Fruit fly (Drosophila melanogaster): ENCODE data around the gene CG7420.

CG7420 gene

dm6 chr2L:1462136-1462535 is 40.6 kb downstream of the CG7420 start (continued):
- TF ChIP-seq lmd (GFP tag; IDR thresholded peaks at IDR 0.05) (peak; percentile 57; the same call in 1 of the 2 replicates), trem (tag; optimal IDR thresholded peaks at IDR 0.05) (peak; percentile 28), CoRest (tag; optimal IDR thresholded peaks at IDR 0.05) (peak; percentile 31), hbn (GFP tag; IDR thresholded peaks at IDR 0.05; ENCODE audit: partially characterized antibody) (peak; percentile 74), CG11504 (tag; optimal IDR thresholded peaks at IDR 0.05) (peak; percentile 25), Hey (tag; optimal IDR thresholded peaks at IDR 0.05) (no peak), Side (GFP tag; optimal IDR thresholded peaks at IDR 0.05) (peak; percentile 11), bsh (GFP tag; optimal IDR thresholded peaks at IDR 0.05) (peak in 1 of 2 experiments; percentile 62), CG6689 (GFP tag; IDR thresholded peaks at IDR 0.05) (peak; percentile 72), pho (GFP tag; optimal IDR thresholded peaks at IDR 0.05) (no peak), CG4424 (GFP tag; optimal IDR thresholded peaks at IDR 0.05) (peak; percentile 22), CG10543 (GFP tag; optimal IDR thresholded peaks at IDR 0.05) (no peak), YL-1 (GFP tag; optimal IDR thresholded peaks at IDR 0.05) (no peak), Taf1 (GFP tag; IDR thresholded peaks at IDR 0.05) (no peak), CG9797 (GFP tag; optimal IDR thresholded peaks at IDR 0.05) (no peak), Scr (GFP tag; IDR thresholded peaks at IDR 0.05; ENCODE audit: partially characterized antibody) (peak; percentile 89), BtbVII (GFP tag; optimal IDR thresholded peaks at IDR 0.05) (no peak), Stat92E (GFP tag; optimal IDR thresholded peaks at IDR 0.05) (no peak), CG34422 (GFP tag; IDR thresholded peaks at IDR 0.05) (0 out of 3 replicates have a peak, but pooled peaks have one; percentile 58), CG10462 (GFP tag; optimal IDR thresholded peaks at IDR 0.05) (peak; percentile 43), Fer3 (tag; optimal IDR thresholded peaks at IDR 0.05) (no peak), chinmo (GFP tag; IDR thresholded peaks at IDR 0.05; ENCODE audit: partially characterized antibody) (no peak), trh (GFP tag; optimal IDR thresholded peaks at IDR 0.05) (peak; percentile 17), pita (GFP tag; optimal IDR thresholded peaks at IDR 0.05) (no peak), ac (GFP tag; optimal IDR thresholded peaks at IDR 0.05) (no peak), CG13123 (GFP tag; optimal IDR thresholded peaks at IDR 0.05) (no peak), Jarid2 (GFP tag; optimal IDR thresholded peaks at IDR 0.05) (no peak), Ravus (GFP tag; IDR thresholded peaks at IDR 0.05) (no peak), zen (tag; optimal IDR thresholded peaks at IDR 0.05) (peak; percentile 24), NFAT (GFP tag; IDR thresholded peaks at IDR 0.05) (no peak), CG6175 (GFP tag; IDR thresholded peaks at IDR 0.05) (no peak), CG9817 (tag; optimal IDR thresholded peaks at IDR 0.05) (no peak), sisA (GFP tag; IDR thresholded peaks at IDR 0.05) (peak; percentile 27; the same call in 1 of the 2 replicates), cg (GFP tag; optimal IDR thresholded peaks at IDR 0.05) (no peak), CG3407 (GFP tag; optimal IDR thresholded peaks at IDR 0.05) (peak; percentile 49), chm (GFP tag; IDR thresholded peaks at IDR 0.05) (peak; percentile 63; the same call in 1 of the 2 replicates), CG3726 (GFP tag; IDR thresholded peaks at IDR 0.05) (no peak), CG9876 (GFP tag; optimal IDR thresholded peaks at IDR 0.05) (peak; percentile 7), CG17912 (GFP tag; optimal IDR thresholded peaks at IDR 0.05) (no peak), Opbp (GFP tag; IDR thresholded peaks at IDR 0.05; ENCODE audit: partially characterized antibody) (peak; percentile 78; the same call in 2 of the 3 replicates), Optix (GFP tag; IDR thresholded peaks at IDR 0.05) (no peak), NK7.1 (GFP tag; optimal IDR thresholded peaks at IDR 0.05) (no peak), CG4328 (GFP tag; optimal IDR thresholded peaks at IDR 0.05) (no peak), gsb-n (tag; optimal IDR thresholded peaks at IDR 0.05) (peak; percentile 51), CG13775 (GFP tag; optimal IDR thresholded peaks at IDR 0.05) (peak; percentile 65), Eip74EF (GFP tag; optimal IDR thresholded peaks at IDR 0.05) (no peak), Dip2 (GFP tag; IDR thresholded peaks at IDR 0.05) (no peak), Ets97D (GFP tag; optimal IDR thresholded peaks at IDR 0.05) (no peak), Nf-YB (GFP tag; optimal IDR thresholded peaks at IDR 0.05) (no peak), fd96Cb (tag; optimal IDR thresholded peaks at IDR 0.05) (peak; percentile 40)

Data from whole organism, embryonic.